Worm (Caenorhabditis elegans) whole organism, L4/young adult: ENCODE measurements around the gene clec-79.

Experiments used
- W03F9.2 ChIP-seq: fragments of 150-350 bp; optimal IDR thresholded peaks from 2 replicates; lab custom pipeline; 2014; ENCODE audit warnings: missing biosample characterization, missing genetic modification characterization
- dao-5 ChIP-seq: sonication (generic microtip); optimal IDR thresholded peaks from 2 replicates; lab custom pipeline; 2016; ENCODE audit warnings: missing genotype, missing genetic modification characterization, moderate library complexity, missing compliant biosample characterization
- him-1 ChIP-seq: sonication (generic microtip); optimal IDR thresholded peaks from 2 replicates; lab custom pipeline; 2016; ENCODE audit warnings: missing genotype, missing genetic modification reagents, missing genetic modification characterization, missing compliant biosample characterization

ce11 chrIV:3995384-3995783 lies 22.2 kb downstream of the clec-79 start, which contains the start of gene F47C12.7:
- TF ChIP-seq him-1 (tag; lab: Kevin White, UChicago), result no peak
- TF ChIP-seq W03F9.2 (tag; lab: Kevin White, UChicago), result no peak
- TF ChIP-seq dao-5 (tag; lab: Kevin White, UChicago), result no peak
